Worm (Caenorhabditis elegans): ENCODE results near the gene dpy-22.

DNA sequence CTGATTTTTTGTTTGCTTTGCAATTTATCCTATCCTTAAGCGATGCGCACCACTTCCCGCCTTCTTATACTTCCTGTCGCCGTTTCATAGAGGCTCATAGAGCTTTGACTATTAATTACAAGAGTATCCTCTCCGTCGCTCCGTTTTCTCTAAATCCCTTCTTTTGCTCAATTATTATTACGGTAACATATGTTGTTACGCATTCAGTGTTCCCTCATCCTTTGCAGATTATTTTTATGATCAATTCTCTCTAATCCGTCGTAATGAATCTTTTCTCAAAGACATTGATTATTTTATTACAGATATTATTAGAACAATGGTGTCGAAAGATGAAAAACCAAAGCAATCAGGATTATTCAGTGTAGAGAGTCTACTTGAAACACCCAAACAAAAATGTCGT is 24.9 kb upstream of the dpy-22 start, which contains the start of gene vab-15:
- TF ChIP-seq hmg-1.1 (GFP tag; IDR thresholded peaks at IDR 0.05), result no peak
- no peak for TF ChIP-seq lsy-2 (tag; optimal IDR thresholded peaks at IDR 0.05)

Measured in whole organism, L4 larva.